Worm (Caenorhabditis elegans): ENCODE data around the gene Y82E9BR.22.

DNA sequence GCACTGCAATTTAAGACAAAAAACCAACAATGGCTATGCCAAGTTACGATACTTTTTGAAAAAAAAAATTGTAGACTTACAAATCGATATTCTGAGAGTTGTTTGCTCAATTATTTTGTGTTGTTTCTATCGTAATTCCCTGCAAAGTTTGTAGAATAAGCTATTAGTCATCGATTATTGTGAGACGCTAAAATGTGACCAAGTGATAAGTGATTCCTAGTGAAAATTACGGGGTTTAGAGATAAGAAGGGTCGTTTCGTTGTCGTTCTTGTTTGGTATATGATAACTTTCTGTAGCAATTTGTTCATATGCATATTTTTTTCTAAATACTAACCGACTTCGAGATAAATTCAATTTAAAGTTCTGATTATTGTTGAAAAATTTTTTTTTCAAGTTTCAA, 10.9 kb downstream of the Y82E9BR.22 start:
- TF ChIP-seq nhr-6 (tag; optimal IDR thresholded peaks at IDR 0.05) (no peak), mdl-1 (tag; optimal IDR thresholded peaks at IDR 0.05) (no peak), aly-2 (tag; optimal IDR thresholded peaks at IDR 0.05) (no peak), snpc-4 (tag; optimal IDR thresholded peaks at IDR 0.05) (no peak), nhr-10 (tag; optimal IDR thresholded peaks at IDR 0.05) (no peak), zag-1 (tag; optimal IDR thresholded peaks at IDR 0.05) (no peak), C34F6.9 (tag; optimal IDR thresholded peaks at IDR 0.05) (no peak), unc-62 (GFP tag; optimal IDR thresholded peaks at IDR 0.05) (no peak), sma-3 (GFP tag; optimal IDR thresholded peaks at IDR 0.05) (no peak), lin-39 (tag; optimal IDR thresholded peaks at IDR 0.05) (no peak), elt-1 (tag; optimal IDR thresholded peaks at IDR 0.05) (no peak), ama-1 (optimal IDR thresholded peaks at IDR 0.05) (no peak)
